Worm (Caenorhabditis elegans) whole organism, L2 larva: Measurements from ENCODE around the gene srw-145.

Source experiments
- C34F6.9 ChIP-seq: fragments of 150-350 bp; optimal IDR thresholded peaks from 2 replicates; lab custom pipeline; 2014; ENCODE audit warnings: missing biosample characterization, missing genetic modification characterization
- F13H6.1 ChIP-seq: sonication (generic microtip); optimal IDR thresholded peaks from 2 replicates; lab custom pipeline; 2016; ENCODE audit warnings: missing genetic modification characterization, missing compliant biosample characterization
- Y55F3AM.14 ChIP-seq: fragments of 200-800 bp; sonication (Bioruptor generic); optimal IDR thresholded peaks from 2 replicates; lab custom pipeline; 2018; ENCODE audit warnings: mild to moderate bottlenecking, missing genetic modification characterization, missing compliant biosample characterization
- ZK546.5 ChIP-seq: sonication (generic microtip); optimal IDR thresholded peaks from 2 replicates; lab custom pipeline; 2017; ENCODE audit warnings: missing biosample characterization, missing genetic modification characterization
- ama-1 ChIP-seq: fragments of 150-350 bp; optimal IDR thresholded peaks from 2 replicates; lab custom pipeline; 2018; ENCODE audit warnings: inconsistent platforms
- blmp-1 ChIP-seq: sonication (generic microtip); optimal IDR thresholded peaks from 2 replicates; lab custom pipeline; 2017; ENCODE audit warnings: missing genetic modification characterization, mild to moderate bottlenecking, missing compliant biosample characterization, antibody characterized with exemption, moderate library complexity; ENCODE audit not compliant: insufficient read depth
- ceh-16 ChIP-seq: fragments of 150-350 bp; optimal IDR thresholded peaks from 2 replicates; lab custom pipeline; 2014; ENCODE audit warnings: missing biosample characterization, missing genetic modification characterization
- ceh-82 ChIP-seq: fragments of 150-350 bp; optimal IDR thresholded peaks from 2 replicates; lab custom pipeline; 2014; ENCODE audit warnings: missing biosample characterization, missing genetic modification characterization
- crh-2 ChIP-seq: sonication (generic microtip); optimal IDR thresholded peaks from 2 replicates; lab custom pipeline; 2017; ENCODE audit warnings: missing biosample characterization, missing genetic modification characterization
- egl-27 ChIP-seq: sonication (generic microtip); optimal IDR thresholded peaks from 3 replicates; lab custom pipeline; 2017; ENCODE audit warnings: missing biosample characterization, missing genetic modification reagents, missing genetic modification characterization
- elt-3 ChIP-seq: sonication (generic microtip); optimal IDR thresholded peaks from 2 replicates; lab custom pipeline; 2017; ENCODE audit warnings: missing biosample characterization, missing genetic modification characterization
- fos-1 ChIP-seq: fragments of 150-350 bp; optimal IDR thresholded peaks from 2 replicates; lab custom pipeline; 2014; ENCODE audit warnings: missing biosample characterization, missing genetic modification characterization
- gmeb-1 ChIP-seq: fragments of 150-350 bp; optimal IDR thresholded peaks from 2 replicates; lab custom pipeline; 2014; ENCODE audit warnings: missing biosample characterization, missing genetic modification characterization
- lsy-2 ChIP-seq, 2 experiments: fragments of 150-350 bp in 1 of 2; sonication (generic microtip) in 1 of 2; optimal IDR thresholded peaks; 2 replicates each; lab custom pipeline; 2014 to 2017; ENCODE audit warnings: missing biosample characterization in 2 of 2, missing genetic modification characterization in 2 of 2
- mab-5 ChIP-seq: fragments of 150-350 bp; optimal IDR thresholded peaks from 2 replicates; lab custom pipeline; 2014; ENCODE audit warnings: missing biosample characterization, missing genetic modification characterization
- mbf-1 ChIP-seq: sonication (generic microtip); optimal IDR thresholded peaks from 2 replicates; lab custom pipeline; 2017; ENCODE audit warnings: missing biosample characterization, missing genetic modification characterization
- mdl-1 ChIP-seq, 2 experiments: fragments of 150-350 bp in 1 of 2; sonication (generic microtip) in 1 of 2; optimal IDR thresholded peaks; 2 replicates each; lab custom pipeline; 2017; ENCODE audit warnings: missing biosample characterization in 2 of 2, missing genetic modification characterization in 2 of 2
- nhr-11 ChIP-seq: fragments of 150-350 bp; optimal IDR thresholded peaks from 2 replicates; lab custom pipeline; 2014; ENCODE audit warnings: missing biosample characterization, missing genetic modification characterization
- nhr-12 ChIP-seq: fragments of 150-350 bp; optimal IDR thresholded peaks from 2 replicates; lab custom pipeline; 2014; ENCODE audit warnings: missing biosample characterization, missing genetic modification characterization
- nhr-129 ChIP-seq: fragments of 150-350 bp; optimal IDR thresholded peaks from 2 replicates; lab custom pipeline; 2014; ENCODE audit warnings: missing biosample characterization, missing genetic modification characterization
- nhr-21 ChIP-seq: fragments of 150-350 bp; optimal IDR thresholded peaks from 2 replicates; lab custom pipeline; 2014; ENCODE audit warnings: missing biosample characterization, missing genetic modification characterization
- nhr-23 ChIP-seq: fragments of 150-350 bp; optimal IDR thresholded peaks from 2 replicates; lab custom pipeline; 2014; ENCODE audit warnings: missing biosample characterization, missing genetic modification reagents, missing genetic modification characterization
- nhr-237 ChIP-seq: fragments of 150-350 bp; optimal IDR thresholded peaks from 2 replicates; lab custom pipeline; 2014; ENCODE audit warnings: missing biosample characterization, missing genetic modification characterization
- nhr-25 ChIP-seq: fragments of 150-350 bp; sonication (generic microtip); optimal IDR thresholded peaks from 3 replicates; lab custom pipeline; 2014; ENCODE audit warnings: missing biosample characterization, missing genetic modification characterization
- nhr-6 ChIP-seq: fragments of 150-350 bp; optimal IDR thresholded peaks from 2 replicates; lab custom pipeline; 2014; ENCODE audit warnings: missing biosample characterization, missing genetic modification characterization
- nhr-77 ChIP-seq: fragments of 150-350 bp; optimal IDR thresholded peaks from 2 replicates; lab custom pipeline; 2014; ENCODE audit warnings: missing biosample characterization, missing genetic modification characterization
- peb-1 ChIP-seq: fragments of 150-350 bp; optimal IDR thresholded peaks from 2 replicates; lab custom pipeline; 2014; ENCODE audit warnings: missing biosample characterization, missing genetic modification characterization
- sma-3 ChIP-seq: sonication (generic microtip); optimal IDR thresholded peaks from 2 replicates; lab custom pipeline; 2016; ENCODE audit warnings: missing genetic modification reagents, missing genetic modification characterization, missing compliant biosample characterization
- sma-9 ChIP-seq, 2 experiments: fragments of 150-350 bp in 1 of 2; sonication (generic microtip) in 1 of 2; optimal IDR thresholded peaks; 2 replicates each; lab custom pipeline; 2014 to 2016; ENCODE audit warnings: missing genetic modification characterization in 2 of 2, mild to moderate bottlenecking in 1 of 2, missing biosample characterization in 1 of 2, missing compliant biosample characterization in 1 of 2, missing genetic modification reagents in 1 of 2, moderate library complexity in 1 of 2
- unc-39 ChIP-seq: fragments of 150-350 bp; optimal IDR thresholded peaks from 2 replicates; lab custom pipeline; 2014; ENCODE audit warnings: missing biosample characterization, missing genetic modification characterization
- unc-62 ChIP-seq: fragments of 150-350 bp; optimal IDR thresholded peaks from 2 replicates; lab custom pipeline; 2014; ENCODE audit warnings: missing biosample characterization, missing genetic modification reagents, missing genetic modification characterization
- ztf-1 ChIP-seq: fragments of 200-800 bp; sonication (Bioruptor generic); conservative IDR thresholded peaks from 2 replicates; pipeline ENCODE4 v1.3.6; 2022; ENCODE audit warnings: missing genetic modification characterization, missing compliant biosample characterization
- ztf-11 ChIP-seq: sonication (generic microtip); optimal IDR thresholded peaks from 2 replicates; lab custom pipeline; 2017; ENCODE audit warnings: missing biosample characterization, missing genetic modification characterization
- ztf-4 ChIP-seq: fragments of 150-350 bp; optimal IDR thresholded peaks from 2 replicates; lab custom pipeline; 2014; ENCODE audit warnings: missing biosample characterization, missing genetic modification characterization

srw-145 gene

ce11 chrV:13891489-13891888 lies 45.5 kb upstream of the srw-145 start:
- TF ChIP-seq C34F6.9 (tag; lab: Kevin White, UChicago) (no peak), nhr-21 (tag; lab: Kevin White, UChicago) (peak; percentile 12), sma-9 (GFP tag; optimal IDR thresholded peaks at IDR 0.05; lab: Kevin White, UChicago) (peak; percentile 1), sma-9 (tag; optimal IDR thresholded peaks at IDR 0.05; lab: Kevin White, UChicago) (no peak), fos-1 (tag; lab: Kevin White, UChicago) (no peak), unc-39 (no peak)

DNA sequence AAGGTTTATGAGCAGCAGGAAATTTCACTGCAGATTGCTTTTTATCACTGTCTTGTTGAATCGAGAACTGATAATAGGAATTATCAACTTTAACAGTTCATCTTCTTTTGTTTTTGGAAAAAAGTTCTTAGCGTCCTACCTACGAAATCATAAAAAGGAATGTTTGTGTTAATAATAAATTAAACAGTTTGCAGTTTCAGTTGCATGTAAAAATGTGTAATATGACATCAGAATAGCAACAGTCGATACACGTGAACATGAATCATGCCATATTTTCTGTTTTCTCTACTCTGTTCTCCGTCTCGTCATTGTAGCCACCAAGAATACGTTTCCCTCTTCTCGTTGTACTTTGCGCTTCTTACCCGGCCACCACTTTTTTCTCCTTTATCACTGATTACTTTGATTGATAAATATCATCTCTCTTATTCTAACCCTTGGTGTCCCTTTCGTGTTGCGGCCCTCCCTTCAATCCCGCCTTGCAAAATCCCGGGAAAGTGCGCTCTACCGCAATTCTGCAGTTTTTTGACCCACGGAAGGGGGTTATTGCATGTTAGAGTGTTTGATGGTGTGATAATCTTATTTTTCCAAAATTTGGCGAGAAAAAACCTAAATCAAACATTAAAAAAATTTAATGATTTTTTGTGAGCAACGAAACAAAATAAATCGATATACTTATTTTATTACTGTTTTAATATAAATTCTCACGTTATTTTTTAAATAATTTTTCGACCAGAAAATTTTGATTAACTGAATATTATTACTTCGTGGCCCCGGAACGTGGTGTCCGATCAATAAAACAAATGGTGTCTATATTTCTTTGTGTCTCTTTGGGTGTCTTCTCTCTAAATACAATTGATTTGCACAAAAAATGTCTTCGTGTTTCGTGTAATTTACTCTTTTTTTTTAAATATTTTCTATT lies 44.2 kb upstream of the srw-145 start, which contains the start of gene sptl-3:
TSS of gene sptl-3 (plus strand) at position 869 of the 919 bp plus-strand sequence.
- TF ChIP-seq ztf-1: no peak
- TF ChIP-seq gmeb-1 (tag; lab: Kevin White, UChicago): no peak
- peak in 1 of 2 experiments; percentile 1 for TF ChIP-seq lsy-2 (tag; optimal IDR thresholded peaks at IDR 0.05; lab: Kevin White, UChicago)
- peak; percentile 73 for TF ChIP-seq nhr-21 (tag; lab: Kevin White, UChicago)
- peak; percentile 53 for TF ChIP-seq nhr-129 (tag; lab: Kevin White, UChicago)
- TF ChIP-seq mdl-1 (tag; optimal IDR thresholded peaks at IDR 0.05; lab: Kevin White, UChicago): peak in 1 of 2 experiments; percentile 5
- TF ChIP-seq nhr-6 (tag; lab: Kevin White, UChicago): no peak
- peak; percentile 58 for TF ChIP-seq blmp-1 (tag; lab: Kevin White, UChicago)
- TF ChIP-seq fos-1 (tag; lab: Kevin White, UChicago): peak; percentile 60
- peak; percentile 71 for TF ChIP-seq sma-9 (GFP tag; optimal IDR thresholded peaks at IDR 0.05; lab: Kevin White, UChicago)
- no peak for TF ChIP-seq sma-9 (tag; optimal IDR thresholded peaks at IDR 0.05; lab: Kevin White, UChicago)
- no peak for TF ChIP-seq peb-1 (tag; lab: Kevin White, UChicago)
- no peak for TF ChIP-seq nhr-237 (tag; lab: Kevin White, UChicago)
- TF ChIP-seq F13H6.1 (tag; lab: Kevin White, UChicago): peak; percentile 49
- TF ChIP-seq nhr-11 (tag; lab: Kevin White, UChicago): no peak
- TF ChIP-seq egl-27 (tag; lab: Kevin White, UChicago): no peak
- TF ChIP-seq mbf-1 (tag; lab: Kevin White, UChicago): no peak
- peak; percentile 53 for TF ChIP-seq nhr-25 (tag; lab: Kevin White, UChicago)
- peak; percentile 21 for TF ChIP-seq C34F6.9 (tag; lab: Kevin White, UChicago)
- no peak for TF ChIP-seq ztf-11
- TF ChIP-seq ztf-4 (tag; lab: Kevin White, UChicago): peak; percentile 13
- peak; percentile 58 for TF ChIP-seq sma-3 (GFP tag; lab: Kevin White, UChicago)
- no peak for TF ChIP-seq ceh-82 (tag; lab: Kevin White, UChicago)
- TF ChIP-seq crh-2 (tag; lab: Kevin White, UChicago): peak; percentile 74

DNA sequence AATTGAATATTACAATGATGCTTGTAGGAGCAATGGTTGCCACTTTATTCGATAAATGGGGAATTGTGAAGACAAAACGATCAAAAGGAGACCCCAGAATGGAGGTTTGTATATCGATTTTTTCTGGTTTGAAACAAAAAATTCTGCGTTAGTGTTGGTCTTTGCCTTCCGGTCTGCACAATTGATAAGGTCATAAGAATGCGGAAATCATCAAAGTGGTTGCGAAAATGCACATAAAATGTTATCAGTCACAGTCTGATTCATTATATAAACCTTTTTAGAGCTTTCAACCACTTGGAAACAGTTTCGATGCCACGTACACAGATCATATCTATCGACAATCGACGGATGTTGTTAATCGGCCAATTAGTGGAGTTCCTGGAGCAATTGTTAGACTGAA lies 43.4 kb upstream of the srw-145 start:
- TF ChIP-seq unc-62 (GFP tag; lab: Kevin White, UChicago) (no peak), lsy-2 (tag; optimal IDR thresholded peaks at IDR 0.05; lab: Kevin White, UChicago) (no peak), crh-2 (tag; lab: Kevin White, UChicago) (peak; percentile 30), nhr-12 (no peak), elt-3 (no peak), sma-9 (GFP tag; optimal IDR thresholded peaks at IDR 0.05; lab: Kevin White, UChicago) (peak; percentile 51), sma-9 (tag; optimal IDR thresholded peaks at IDR 0.05; lab: Kevin White, UChicago) (no peak), ama-1 (lab: Kevin White, UChicago) (no peak), fos-1 (tag; lab: Kevin White, UChicago) (peak; percentile 96), nhr-77 (tag; lab: Kevin White, UChicago) (no peak)

ce11 chrV:13898356-13898755 lies 38.6 kb upstream of the srw-145 start, which contains the start of gene cyp-35C1:
Gene cyp-35C1 (minus strand): TSS chrV:13898487.
- TF ChIP-seq ZK546.5 (tag; lab: Kevin White, UChicago) (no peak), nhr-21 (tag; lab: Kevin White, UChicago) (no peak), Y55F3AM.14 (GFP tag; lab: Kevin White, UChicago) (no peak), mdl-1 (tag; optimal IDR thresholded peaks at IDR 0.05; lab: Kevin White, UChicago) (no peak), gmeb-1 (tag; lab: Kevin White, UChicago) (no peak), nhr-23 (tag; lab: Kevin White, UChicago) (no peak), lsy-2 (tag; optimal IDR thresholded peaks at IDR 0.05; lab: Kevin White, UChicago) (no peak), ceh-16 (tag; lab: Kevin White, UChicago) (no peak), nhr-77 (tag; lab: Kevin White, UChicago) (no peak), sma-9 (GFP tag; optimal IDR thresholded peaks at IDR 0.05; lab: Kevin White, UChicago) (peak; percentile 34), sma-9 (tag; optimal IDR thresholded peaks at IDR 0.05; lab: Kevin White, UChicago) (no peak), mbf-1 (tag; lab: Kevin White, UChicago) (no peak), ztf-4 (tag; lab: Kevin White, UChicago) (no peak), mab-5 (no peak), fos-1 (tag; lab: Kevin White, UChicago) (peak; percentile 5)
